Worm (Caenorhabditis elegans) whole organism, mixed stage, embryonic: ENCODE results near the gene F59A7.14.

Source experiments
- lin-32 ChIP-seq: fragments of 200-800 bp; sonication (Bioruptor generic); optimal IDR thresholded peaks from 2 replicates; lab custom pipeline; 2018; ENCODE audit warnings: mild to moderate bottlenecking, missing genetic modification characterization, missing compliant biosample characterization
- mep-1 ChIP-seq: fragments of 150-350 bp; optimal IDR thresholded peaks from 2 replicates; lab custom pipeline; 2017; ENCODE audit warnings: missing biosample characterization, missing genetic modification reagents, missing genetic modification characterization, inconsistent platforms
- nhr-28 ChIP-seq: fragments of 150-350 bp; optimal IDR thresholded peaks from 2 replicates; lab custom pipeline; 2014; ENCODE audit warnings: missing biosample characterization, missing genetic modification characterization

DNA sequence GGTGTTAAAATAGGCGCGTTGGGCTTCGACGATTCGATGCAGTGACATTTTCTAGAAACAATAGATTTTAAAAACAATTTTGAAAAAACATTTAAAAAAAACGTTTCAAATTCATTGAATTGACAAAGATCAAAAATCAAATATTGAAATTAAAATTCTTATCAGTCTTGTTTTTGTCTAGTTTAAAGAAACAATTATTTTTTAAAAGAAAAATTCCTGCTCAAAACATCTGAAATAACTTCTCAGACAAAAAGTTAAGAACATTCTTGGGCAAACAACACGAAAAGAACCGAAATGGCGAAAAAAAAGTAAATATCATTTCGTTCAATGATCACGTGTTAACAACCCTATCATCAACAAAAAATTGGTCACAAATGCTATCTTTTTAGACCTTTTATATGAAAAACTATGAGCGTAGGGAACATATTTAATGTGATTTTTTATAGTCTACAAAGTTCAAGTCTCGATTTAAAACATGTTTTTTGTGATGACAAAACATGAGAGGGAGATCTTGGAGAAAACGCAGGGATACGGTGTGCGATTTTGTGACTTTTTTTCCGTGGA lies 19.2 kb upstream of the F59A7.14 start, which contains the start of gene alh-5:
- TF ChIP-seq nhr-28 (no peak), lin-32 (GFP tag; lab: Kevin White, UChicago) (no peak), mep-1 (tag; lab: Kevin White, UChicago) (no peak)
